Fruit fly (Drosophila melanogaster) whole organism, embryonic: Measurements from ENCODE around the gene CG2444.
A peak's percentile ranks its signal among the peaks of the same experiment; 100 is the strongest.

Source experiments
- Atf-2 ChIP-seq: fragments of 200-800 bp; sonication (Bioruptor generic); optimal IDR thresholded peaks from 2 replicates; lab custom pipeline; 2016; ENCODE audit warnings: missing biosample characterization, missing genetic modification characterization
- CG11085 ChIP-seq: fragments of 200-800 bp; sonication (Bioruptor generic); IDR thresholded peaks from 2 replicates; pipeline ENCODE4 v1.3.6; 2022; ENCODE audit warnings: missing biosample characterization, missing genetic modification characterization
- CG11093 ChIP-seq: fragments of 200-800 bp; sonication (Bioruptor generic); IDR thresholded peaks from 3 replicates; pipeline ENCODE4 v1.3.6; 2022; ENCODE audit warnings: missing biosample characterization, missing genetic modification characterization
- CG11456 ChIP-seq: fragments of 200-800 bp; sonication (Bioruptor generic); IDR thresholded peaks from 3 replicates; pipeline ENCODE4 v1.3.6; 2022; ENCODE audit warnings: missing biosample characterization, missing genetic modification characterization
- CG13287 ChIP-seq: fragments of 200-800 bp; sonication (Bioruptor generic); IDR thresholded peaks from 2 replicates; pipeline ENCODE4 v1.3.6; 2022; ENCODE audit warnings: missing biosample characterization, missing genetic modification characterization; ENCODE audit not compliant: partially characterized antibody
- CG13775 ChIP-seq: fragments of 200-800 bp; sonication (Bioruptor generic); optimal IDR thresholded peaks from 3 replicates; lab custom pipeline; 2017; ENCODE audit warnings: missing biosample characterization, mild to moderate bottlenecking, missing genetic modification characterization
- CG15073 ChIP-seq: fragments of 200-800 bp; sonication (Bioruptor generic); optimal IDR thresholded peaks from 2 replicates; lab custom pipeline; 2016; ENCODE audit warnings: missing biosample characterization, missing genetic modification characterization
- CG15269 ChIP-seq: fragments of 200-800 bp; sonication (Bioruptor generic); optimal IDR thresholded peaks from 2 replicates; lab custom pipeline; 2018; ENCODE audit warnings: missing biosample characterization, mild to moderate bottlenecking, missing genetic modification characterization, moderate library complexity
- CG16779 ChIP-seq: fragments of 200-800 bp; sonication (Bioruptor generic); IDR thresholded peaks from 2 replicates; pipeline ENCODE4 v1.3.6; 2022; ENCODE audit warnings: missing biosample characterization, missing genetic modification characterization
- CG2199 ChIP-seq: fragments of 200-800 bp; sonication (Bioruptor generic); IDR thresholded peaks from 3 replicates; pipeline ENCODE4 v1.3.6; 2022; ENCODE audit warnings: missing biosample characterization, missing genetic modification characterization
- CG2202 ChIP-seq: fragments of 200-800 bp; sonication (Bioruptor generic); optimal IDR thresholded peaks from 2 replicates; lab custom pipeline; 2018; ENCODE audit warnings: missing biosample characterization, mild to moderate bottlenecking, missing genetic modification characterization
- CG2678 ChIP-seq: fragments of 200-800 bp; sonication (Bioruptor generic); optimal IDR thresholded peaks from 3 replicates; lab custom pipeline; 2019; ENCODE audit warnings: missing biosample characterization, mild to moderate bottlenecking, missing genetic modification characterization, moderate library complexity
- CG31441 ChIP-seq: fragments of 200-800 bp; sonication (Bioruptor generic); IDR thresholded peaks from 2 replicates; pipeline ENCODE4 v1.3.6; 2022; ENCODE audit warnings: missing biosample characterization, missing genetic modification characterization
- CG34224 ChIP-seq: fragments of 200-800 bp; sonication (Bioruptor generic); IDR thresholded peaks from 3 replicates; pipeline ENCODE4 v1.3.6; 2022; ENCODE audit warnings: missing biosample characterization, missing genetic modification characterization; ENCODE audit not compliant: partially characterized antibody
- CG4328 ChIP-seq: fragments of 200-800 bp; sonication (Bioruptor generic); optimal IDR thresholded peaks from 3 replicates; lab custom pipeline; 2017; ENCODE audit warnings: missing biosample characterization, missing genetic modification reagents, missing genetic modification characterization
- CG4854 ChIP-seq: fragments of 200-800 bp; sonication (Bioruptor generic); optimal IDR thresholded peaks from 2 replicates; lab custom pipeline; 2016; ENCODE audit warnings: missing biosample characterization, missing genetic modification characterization, inconsistent platforms
- CG6791 ChIP-seq: fragments of 200-800 bp; sonication (Bioruptor generic); IDR thresholded peaks from 3 replicates; pipeline ENCODE4 v1.3.6; 2022; ENCODE audit warnings: missing biosample characterization, missing genetic modification characterization; ENCODE audit not compliant: partially characterized antibody
- CG7786 ChIP-seq: fragments of 200-800 bp; sonication (Bioruptor generic); optimal IDR thresholded peaks from 2 replicates; lab custom pipeline; 2016; ENCODE audit warnings: missing biosample characterization, missing genetic modification characterization
- Dref ChIP-seq: fragments of 200-800 bp; sonication (Bioruptor generic); IDR thresholded peaks from 2 replicates; pipeline ENCODE4 v1.3.6; 2022; ENCODE audit warnings: missing biosample characterization, missing genetic modification characterization
- Ets65A ChIP-seq: fragments of 200-800 bp; sonication (Bioruptor generic); peaks from one replicate; lab custom pipeline; 2016; ENCODE audit warnings: missing biosample characterization, missing genetic modification characterization
- MESR4 ChIP-seq: fragments of 200-800 bp; sonication (Bioruptor generic); optimal IDR thresholded peaks from 2 replicates; lab custom pipeline; 2018; ENCODE audit warnings: missing biosample characterization, mild to moderate bottlenecking, missing genetic modification characterization, moderate library complexity
- Oli ChIP-seq: fragments of 200-800 bp; sonication (Bioruptor generic); optimal IDR thresholded peaks from 2 replicates; lab custom pipeline; 2018; ENCODE audit warnings: missing biosample characterization, mild to moderate bottlenecking, missing genetic modification characterization, moderate library complexity
- Pdp1 ChIP-seq, 2 experiments: fragments of 200-800 bp; sonication (Bioruptor generic); optimal IDR thresholded peaks; 3 replicates each; lab custom pipeline; 2016; ENCODE audit warnings: missing biosample characterization in 2 of 2, missing genetic modification characterization in 2 of 2, mild to moderate bottlenecking in 1 of 2, moderate library complexity in 1 of 2
- Trl ChIP-seq, 3 experiments: fragments of >200 bp in 2 of 3; fragments of 200-800 bp in 1 of 3; sonication (Bioruptor generic) in 1 of 3; optimal IDR thresholded peaks; 2 replicates in 1 of 3; 3 replicates in 2 of 3; lab custom pipeline; 2016 to 2017; ENCODE audit warnings: missing biosample characterization in 1 of 3, missing genetic modification characterization in 1 of 3
- cg ChIP-seq: fragments of 200-800 bp; sonication (Bioruptor generic); optimal IDR thresholded peaks from 3 replicates; lab custom pipeline; 2019; ENCODE audit warnings: missing biosample characterization, mild to moderate bottlenecking, missing genetic modification characterization, moderate library complexity
- chif ChIP-seq, 2 experiments: fragments of 200-800 bp; sonication (Bioruptor generic); optimal IDR thresholded peaks; 3 replicates each; lab custom pipeline; 2016; ENCODE audit warnings: missing biosample characterization in 2 of 2, missing genetic modification characterization in 2 of 2
- crp ChIP-seq, 2 experiments: fragments of 200-800 bp; sonication (Bioruptor generic); optimal IDR thresholded peaks; 2 replicates in 1 of 2; 3 replicates in 1 of 2; lab custom pipeline; 2017; ENCODE audit warnings: missing biosample characterization in 2 of 2, missing genetic modification characterization in 2 of 2, mild to moderate bottlenecking in 1 of 2, moderate library complexity in 1 of 2
- disco-r ChIP-seq: fragments of 200-800 bp; sonication (Bioruptor generic); optimal IDR thresholded peaks from 2 replicates; lab custom pipeline; 2016; ENCODE audit warnings: missing biosample characterization, missing genetic modification characterization
- ems ChIP-seq: fragments of 200-800 bp; sonication (Bioruptor generic); optimal IDR thresholded peaks from 3 replicates; lab custom pipeline; 2016; ENCODE audit warnings: missing biosample characterization, missing genetic modification characterization
- ftz-f1 ChIP-seq: fragments of 200-800 bp; sonication (Bioruptor generic); optimal IDR thresholded peaks from 2 replicates; lab custom pipeline; 2016; ENCODE audit warnings: missing biosample characterization, missing genetic modification characterization
- gcm2 ChIP-seq: fragments of 200-800 bp; sonication (Bioruptor generic); optimal IDR thresholded peaks from 2 replicates; lab custom pipeline; 2016; ENCODE audit warnings: missing biosample characterization, missing genetic modification characterization
- gem ChIP-seq: fragments of 200-800 bp; sonication (Bioruptor generic); optimal IDR thresholded peaks from 2 replicates; lab custom pipeline; 2019; ENCODE audit warnings: missing biosample characterization, mild to moderate bottlenecking, missing genetic modification characterization, moderate library complexity
- grau ChIP-seq: fragments of 200-800 bp; optimal IDR thresholded peaks from 3 replicates; lab custom pipeline; 2019; ENCODE audit warnings: missing biosample characterization, mild to moderate bottlenecking, missing genetic modification characterization, moderate library complexity
- grn ChIP-seq: fragments of 200-800 bp; sonication (Bioruptor generic); optimal IDR thresholded peaks from 3 replicates; lab custom pipeline; 2017; ENCODE audit warnings: missing biosample characterization, missing genetic modification characterization
- ind ChIP-seq: fragments of 200-800 bp; sonication (Bioruptor generic); optimal IDR thresholded peaks from 3 replicates; lab custom pipeline; 2016; ENCODE audit warnings: missing biosample characterization, missing genetic modification characterization
- lola ChIP-seq, 3 experiments: fragments of >200 bp in 2 of 3; fragments of 200-800 bp in 1 of 3; sonication (Bioruptor generic) in 1 of 3; optimal IDR thresholded peaks; 2 replicates each; lab custom pipeline; 2017 to 2019; ENCODE audit warnings: missing biosample characterization in 3 of 3, missing genetic modification characterization in 3 of 3, mild to moderate bottlenecking in 1 of 3, moderate library complexity in 1 of 3
- nau ChIP-seq: fragments of 200-800 bp; sonication (Bioruptor generic); optimal IDR thresholded peaks from 3 replicates; lab custom pipeline; 2017; ENCODE audit warnings: missing biosample characterization, mild to moderate bottlenecking, missing genetic modification characterization, missing genetic modification reagents
- pb ChIP-seq: fragments of 200-800 bp; sonication (Bioruptor generic); optimal IDR thresholded peaks from 3 replicates; lab custom pipeline; 2016; ENCODE audit warnings: missing biosample characterization, missing genetic modification characterization
- pros ChIP-seq: fragments of 200-800 bp; sonication (Bioruptor generic); optimal IDR thresholded peaks from 3 replicates; lab custom pipeline; 2019; ENCODE audit warnings: missing biosample characterization, mild to moderate bottlenecking, missing genetic modification characterization, moderate library complexity
- pzg ChIP-seq: fragments of 200-800 bp; sonication (Bioruptor generic); optimal IDR thresholded peaks from 3 replicates; lab custom pipeline; 2018; ENCODE audit warnings: missing biosample characterization, mild to moderate bottlenecking, missing genetic modification characterization, moderate library complexity
- shn ChIP-seq: fragments of 200-800 bp; sonication (Bioruptor generic); optimal IDR thresholded peaks from 3 replicates; lab custom pipeline; 2016; ENCODE audit warnings: missing biosample characterization, missing genetic modification characterization
- tna ChIP-seq: fragments of 200-800 bp; sonication (Bioruptor generic); IDR thresholded peaks from 2 replicates; pipeline ENCODE4 v1.3.6; 2022; ENCODE audit warnings: missing biosample characterization, missing genetic modification characterization; ENCODE audit not compliant: partially characterized antibody
- trh ChIP-seq: fragments of 200-800 bp; sonication (Bioruptor generic); optimal IDR thresholded peaks from 2 replicates; lab custom pipeline; 2016; ENCODE audit warnings: missing biosample characterization, missing genetic modification characterization
- vnd ChIP-seq: fragments of 200-800 bp; sonication (Bioruptor generic); IDR thresholded peaks from 3 replicates; pipeline ENCODE4 v1.3.6; 2022; ENCODE audit warnings: missing biosample characterization, missing genetic modification characterization; ENCODE audit not compliant: partially characterized antibody
- yki ChIP-seq: fragments of >200 bp; optimal IDR thresholded peaks from 3 replicates; lab custom pipeline; 2018
- zen2 ChIP-seq: fragments of 200-800 bp; sonication (Bioruptor generic); IDR thresholded peaks from 3 replicates; pipeline ENCODE4 v1.3.6; 2022; ENCODE audit warnings: missing biosample characterization, missing genetic modification characterization; ENCODE audit not compliant: partially characterized antibody

Gene CG2444

DNA sequence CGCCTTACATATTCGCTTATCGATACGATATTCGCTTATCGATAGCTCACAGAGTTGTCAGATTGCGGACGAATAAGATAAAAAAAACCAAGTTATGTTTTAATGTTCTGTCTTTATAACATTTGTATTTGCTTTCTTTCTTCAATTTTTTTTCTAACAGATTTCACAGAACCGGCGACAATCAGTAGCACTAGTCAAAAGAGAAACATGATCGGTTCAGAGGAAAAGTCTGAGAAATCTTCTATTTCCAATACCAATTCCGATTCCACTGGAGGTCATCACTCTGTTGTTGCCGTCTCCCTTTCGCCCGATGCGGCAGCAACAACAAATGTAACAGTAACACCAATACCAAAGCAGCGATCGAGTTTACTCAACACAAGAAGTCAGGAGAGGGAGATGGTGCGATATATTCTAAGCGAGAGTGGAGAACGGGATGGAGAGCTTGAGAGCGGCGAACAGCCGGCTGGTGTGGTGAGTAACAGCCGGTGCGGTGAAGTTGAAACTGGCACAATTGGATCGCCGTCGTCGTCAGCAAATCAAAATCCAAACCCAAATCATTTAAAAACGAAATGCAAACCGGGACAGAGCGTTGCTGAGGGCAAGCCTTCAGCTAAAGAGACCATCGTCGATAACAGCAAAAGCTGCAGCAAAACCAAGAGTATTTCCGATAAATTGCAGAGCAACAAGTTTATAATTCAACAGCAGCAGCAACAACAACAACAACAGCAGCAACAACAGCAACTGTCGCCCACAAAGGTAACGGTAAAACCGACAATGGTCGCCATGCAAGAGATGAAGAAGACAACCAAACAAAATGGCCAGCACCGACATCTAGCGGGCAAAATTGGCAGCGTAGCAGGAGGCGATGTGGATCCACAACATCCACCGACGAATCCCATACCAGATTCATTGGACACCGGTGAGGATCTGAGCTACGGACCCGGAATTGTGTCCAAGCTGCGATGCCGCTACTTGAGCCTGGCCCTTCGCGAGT lies 23.2 kb downstream of the CG2444 start (continued):
- TF ChIP-seq vnd (GFP tag; lab: Robert Waterston, UW) (peak; percentile 25; the same call in 1 of the 3 replicates), CG16779 (GFP tag; lab: Robert Waterston, UW) (no peak), cg (GFP tag; lab: Kevin White, UChicago) (peak; percentile 94), Dref (peak; percentile 69), Atf-2 (no peak), CG15073 (GFP tag; lab: Kevin White, UChicago) (no peak), ind (GFP tag; lab: Kevin White, UChicago) (peak; percentile 73), nau (GFP tag; lab: Kevin White, UChicago) (peak; percentile 55), CG2202 (tag; lab: Kevin White, UChicago) (no peak), CG13287 (GFP tag; lab: Robert Waterston, UW) (peak; percentile 75), CG2199 (GFP tag; lab: Robert Waterston, UW) (no peak), chif (GFP tag; optimal IDR thresholded peaks at IDR 0.05; lab: Kevin White, UChicago) (peak; percentile 41 to 56), CG31441 (GFP tag; lab: Robert Waterston, UW) (peak; percentile 42; the same call in 1 of the 2 replicates), CG15269 (peak; percentile 69), pros (GFP tag; lab: Kevin White, UChicago) (peak; percentile 68), gcm2 (GFP tag; lab: Kevin White, UChicago) (no peak), ems (peak; percentile 43), trh (GFP tag; lab: Kevin White, UChicago) (peak; percentile 18), CG34224 (GFP tag; lab: Robert Waterston, UW) (peak; percentile 50; the same call in 2 of the 3 replicates), Trl (optimal IDR thresholded peaks at IDR 0.05; lab: Kevin White, UChicago) (peak; percentile 77 to 85), Trl (GFP tag; optimal IDR thresholded peaks at IDR 0.05; lab: Kevin White, UChicago) (peak; percentile 76), Pdp1 (GFP tag; optimal IDR thresholded peaks at IDR 0.05; lab: Kevin White, UChicago) (peak; percentile 60 to 63), Oli (tag; lab: Kevin White, UChicago) (peak; percentile 48), MESR4 (GFP tag; lab: Kevin White, UChicago) (peak; percentile 34), grau (peak; percentile 76), disco-r (GFP tag; lab: Kevin White, UChicago) (no peak), ftz-f1 (peak; percentile 95), grn (GFP tag; lab: Kevin White, UChicago) (peak; percentile 65), yki (lab: Kevin White, UChicago) (peak; percentile 14), CG4854 (GFP tag; lab: Kevin White, UChicago) (peak; percentile 38), zen2 (GFP tag; lab: Robert Waterston, UW) (no peak), pb (GFP tag; lab: Kevin White, UChicago) (peak; percentile 31), CG11085 (GFP tag; lab: Robert Waterston, UW) (no peak), crp (GFP tag; optimal IDR thresholded peaks at IDR 0.05; lab: Kevin White, UChicago) (peak in 1 of 2 experiments; percentile 23), CG13775 (GFP tag; lab: Kevin White, UChicago) (peak; percentile 31), gem (peak; percentile 78), CG7786 (GFP tag; lab: Kevin White, UChicago) (peak; percentile 69), lola (GFP tag; optimal IDR thresholded peaks at IDR 0.05; lab: Kevin White, UChicago) (peak in 2 of 3 experiments; percentile 21 to 52), CG2678 (peak; percentile 74), CG4328 (GFP tag; lab: Kevin White, UChicago) (peak; percentile 70), CG6791 (peak; percentile 45; the same call in 1 of the 3 replicates), CG11093 (GFP tag; lab: Robert Waterston, UW) (no peak), Ets65A (GFP tag; lab: Kevin White, UChicago) (peak; percentile 93), CG11456 (GFP tag; lab: Robert Waterston, UW) (0 out of 3 replicates have a peak, but pooled peaks have one; percentile 48), tna (GFP tag; lab: Robert Waterston, UW) (no peak), pzg (GFP tag; lab: Kevin White, UChicago) (peak; percentile 50), shn (GFP tag; lab: Kevin White, UChicago) (peak; percentile 79)
